Fruit fly (Drosophila melanogaster): ENCODE data around the gene CG3330.

Gene CG3330

DNA sequence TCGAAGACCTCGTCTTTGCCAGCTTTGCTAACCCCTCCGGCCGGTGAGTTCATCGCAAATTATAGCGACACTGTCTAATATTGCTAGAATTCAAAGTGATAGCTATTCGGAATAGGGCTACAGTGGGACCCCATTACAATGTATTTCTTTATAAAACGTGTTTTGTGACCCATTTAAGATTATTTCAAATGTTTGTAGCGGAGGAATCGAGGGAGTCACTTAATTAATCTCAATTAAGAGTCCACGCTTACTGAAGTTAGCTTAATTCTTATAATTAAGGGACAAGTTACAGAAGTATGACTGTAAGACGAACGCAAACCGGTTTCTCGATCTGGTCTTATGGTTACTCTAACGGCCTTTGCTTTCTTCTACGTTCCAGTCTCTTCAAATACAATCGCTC is 41.0 kb downstream of the CG3330 start (continued):
- TF ChIP-seq al (GFP tag; IDR thresholded peaks at IDR 0.05) (peak; percentile 30; the same call in 1 of the 2 replicates), CG8388 (GFP tag; optimal IDR thresholded peaks at IDR 0.05) (peak; percentile 21), Ets97D (GFP tag; optimal IDR thresholded peaks at IDR 0.05) (no peak), dmrt99B (tag; optimal IDR thresholded peaks at IDR 0.05) (peak; percentile 35), Hr51 (GFP tag; optimal IDR thresholded peaks at IDR 0.05) (peak in 1 of 2 experiments; percentile 1), gro (GFP tag; optimal IDR thresholded peaks at IDR 0.05) (peak; percentile 1), Dref (GFP tag; IDR thresholded peaks at IDR 0.05) (no peak), CG30431 (GFP tag; optimal IDR thresholded peaks at IDR 0.05) (peak; percentile 19), Taf1 (GFP tag; IDR thresholded peaks at IDR 0.05) (0 out of 2 replicates have a peak, but pooled peaks have one; percentile 29), CG10654 (GFP tag; optimal IDR thresholded peaks at IDR 0.05) (peak; percentile 2), CG34422 (GFP tag; IDR thresholded peaks at IDR 0.05) (peak; percentile 36; the same call in 1 of the 3 replicates), CG12659 (GFP tag; optimal IDR thresholded peaks at IDR 0.05) (no peak), D19B (GFP tag; optimal IDR thresholded peaks at IDR 0.05) (peak; percentile 11), CG9932 (GFP tag; IDR thresholded peaks at IDR 0.05) (peak; percentile 76), CG8924 (tag; optimal IDR thresholded peaks at IDR 0.05) (peak; percentile 37), pho (GFP tag; optimal IDR thresholded peaks at IDR 0.05) (peak; percentile 12), PHDP (tag; optimal IDR thresholded peaks at IDR 0.05) (peak; percentile 47), CG7963 (GFP tag; IDR thresholded peaks at IDR 0.05; ENCODE audit: partially characterized antibody) (no peak), Drgx (GFP tag; IDR thresholded peaks at IDR 0.05) (peak; percentile 52), CG4707 (GFP tag; optimal IDR thresholded peaks at IDR 0.05) (no peak), CG7556 (GFP tag; optimal IDR thresholded peaks at IDR 0.05) (peak; percentile 15), CG10209 (GFP tag; optimal IDR thresholded peaks at IDR 0.05) (peak; percentile 14), CG12769 (tag; optimal IDR thresholded peaks at IDR 0.05) (peak; percentile 63), CG10543 (GFP tag; optimal IDR thresholded peaks at IDR 0.05) (peak; percentile 37), gem (tag; optimal IDR thresholded peaks at IDR 0.05) (peak; percentile 64), CG1233 (GFP tag; optimal IDR thresholded peaks at IDR 0.05) (peak; percentile 4), Chrac-16 (GFP tag; optimal IDR thresholded peaks at IDR 0.05) (peak; percentile 21), Oaz (GFP tag; IDR thresholded peaks at IDR 0.05) (no peak), CG14710 (tag; optimal IDR thresholded peaks at IDR 0.05) (peak; percentile 17), lmd (GFP tag; IDR thresholded peaks at IDR 0.05) (peak; percentile 44; the same call in 1 of the 2 replicates), CG9727 (GFP tag; optimal IDR thresholded peaks at IDR 0.05) (peak; percentile 15), CG33557 (GFP tag; optimal IDR thresholded peaks at IDR 0.05) (peak; percentile 8), schlank (tag; optimal IDR thresholded peaks at IDR 0.05) (peak; percentile 13), CG2202 (tag; optimal IDR thresholded peaks at IDR 0.05) (no peak), Atf-2 (GFP tag; optimal IDR thresholded peaks at IDR 0.05) (no peak), sisA (GFP tag; IDR thresholded peaks at IDR 0.05) (peak; percentile 22; the same call in 1 of the 2 replicates), Lhr (GFP tag; optimal IDR thresholded peaks at IDR 0.05) (no peak), dan (GFP tag; IDR thresholded peaks at IDR 0.05) (no peak), run (tag; optimal IDR thresholded peaks at IDR 0.05) (no peak), cg (GFP tag; optimal IDR thresholded peaks at IDR 0.05) (no peak), CG17361 (GFP tag; IDR thresholded peaks at IDR 0.05) (0 out of 3 replicates have a peak, but pooled peaks have one; percentile 28), scrt (GFP tag; optimal IDR thresholded peaks at IDR 0.05) (peak; percentile 50), CG1603 (tag; optimal IDR thresholded peaks at IDR 0.05) (peak; percentile 55), CG12071 (GFP tag; optimal IDR thresholded peaks at IDR 0.05) (peak; percentile 40), CG4360 (GFP tag; IDR thresholded peaks at IDR 0.05) (no peak), Antp (GFP tag; optimal IDR thresholded peaks at IDR 0.05) (peak; percentile 12), CG16815 (GFP tag; optimal IDR thresholded peaks at IDR 0.05) (peak; percentile 13), Pdp1 (GFP tag; optimal IDR thresholded peaks at IDR 0.05) (peak; percentile 32 to 44), CG7839 (tag; optimal IDR thresholded peaks at IDR 0.05) (peak; percentile 61), gsb-n (tag; optimal IDR thresholded peaks at IDR 0.05) (no peak)

Data from whole organism, embryonic.